Worm (Caenorhabditis elegans) whole organism, mixed stage, embryonic: ENCODE data around the gene sma-3.

Experiments used
- M03D4.4 ChIP-seq: sonication (generic microtip); optimal IDR thresholded peaks from 2 replicates; lab custom pipeline; 2017; ENCODE audit warnings: mild to moderate bottlenecking, missing genetic modification characterization, missing compliant biosample characterization
- bed-3 ChIP-seq: fragments of 200-800 bp; sonication (Bioruptor generic); optimal IDR thresholded peaks from 3 replicates; lab custom pipeline; 2018; ENCODE audit warnings: mild to moderate bottlenecking, missing genetic modification characterization, moderate library complexity, missing compliant biosample characterization
- ceh-39 ChIP-seq: fragments of 150-350 bp; optimal IDR thresholded peaks from 2 replicates; lab custom pipeline; 2014; ENCODE audit warnings: missing biosample characterization, missing genetic modification characterization
- ceh-43 ChIP-seq: fragments of 200-800 bp; sonication (Bioruptor generic); optimal IDR thresholded peaks from 2 replicates; lab custom pipeline; 2018; ENCODE audit warnings: mild to moderate bottlenecking, missing genetic modification characterization, moderate library complexity, missing compliant biosample characterization
- ceh-83 ChIP-seq: fragments of 200-800 bp; sonication (Bioruptor generic); optimal IDR thresholded peaks from 2 replicates; lab custom pipeline; 2018; ENCODE audit warnings: mild to moderate bottlenecking, missing genetic modification characterization, missing compliant biosample characterization
- ces-1 ChIP-seq: fragments of 150-350 bp; optimal IDR thresholded peaks from 2 replicates; lab custom pipeline; 2014; ENCODE audit warnings: missing biosample characterization, missing genetic modification reagents, missing genetic modification characterization
- cnd-1 ChIP-seq: fragments of 200-800 bp; sonication (Bioruptor generic); optimal IDR thresholded peaks from 2 replicates; lab custom pipeline; 2018; ENCODE audit warnings: mild to moderate bottlenecking, missing genetic modification characterization, missing compliant biosample characterization
- drap-1 ChIP-seq: fragments of 200-800 bp; sonication (Bioruptor generic); optimal IDR thresholded peaks from 3 replicates; lab custom pipeline; 2018; ENCODE audit warnings: mild to moderate bottlenecking, missing genetic modification characterization, missing compliant biosample characterization
- elt-1 ChIP-seq: sonication (generic microtip); optimal IDR thresholded peaks from 2 replicates; lab custom pipeline; 2017; ENCODE audit warnings: missing genetic modification characterization, mild to moderate bottlenecking, missing compliant biosample characterization, antibody characterized with exemption, moderate library complexity, borderline replicate concordance; ENCODE audit not compliant: insufficient read depth
- elt-3 ChIP-seq: fragments of 150-350 bp; optimal IDR thresholded peaks from 2 replicates; lab custom pipeline; 2014; ENCODE audit warnings: missing biosample characterization, missing genetic modification characterization
- flh-1 ChIP-seq: fragments of 200-800 bp; sonication (Bioruptor generic); optimal IDR thresholded peaks from 2 replicates; lab custom pipeline; 2018; ENCODE audit warnings: mild to moderate bottlenecking, missing genetic modification characterization, moderate library complexity, missing compliant biosample characterization
- ham-2 ChIP-seq: fragments of 200-800 bp; sonication (Bioruptor generic); optimal IDR thresholded peaks from 2 replicates; lab custom pipeline; 2018; ENCODE audit warnings: mild to moderate bottlenecking, missing genetic modification characterization, missing compliant biosample characterization
- hlh-1 ChIP-seq: fragments of 150-350 bp; optimal IDR thresholded peaks from 2 replicates; lab custom pipeline; 2014; ENCODE audit warnings: missing biosample characterization, missing genetic modification reagents, missing genetic modification characterization
- lin-13 ChIP-seq: fragments of 150-350 bp; optimal IDR thresholded peaks from 2 replicates; lab custom pipeline; 2014; ENCODE audit warnings: missing biosample characterization, missing genetic modification characterization
- lin-32 ChIP-seq: fragments of 200-800 bp; sonication (Bioruptor generic); optimal IDR thresholded peaks from 2 replicates; lab custom pipeline; 2018; ENCODE audit warnings: mild to moderate bottlenecking, missing genetic modification characterization, missing compliant biosample characterization
- lsy-2 ChIP-seq: fragments of 150-350 bp; optimal IDR thresholded peaks from 2 replicates; lab custom pipeline; 2014; ENCODE audit warnings: missing biosample characterization, missing genetic modification characterization
- nhr-2 ChIP-seq: fragments of 150-350 bp; optimal IDR thresholded peaks from 2 replicates; lab custom pipeline; 2014; ENCODE audit warnings: missing biosample characterization, missing genetic modification characterization
- nhr-237 ChIP-seq: fragments of 150-350 bp; optimal IDR thresholded peaks from 2 replicates; lab custom pipeline; 2014; ENCODE audit warnings: missing biosample characterization, missing genetic modification characterization
- nhr-28 ChIP-seq: fragments of 150-350 bp; optimal IDR thresholded peaks from 2 replicates; lab custom pipeline; 2014; ENCODE audit warnings: missing biosample characterization, missing genetic modification characterization
- nhr-76 ChIP-seq: sonication (generic microtip); optimal IDR thresholded peaks from 2 replicates; lab custom pipeline; 2017; ENCODE audit warnings: missing biosample characterization, missing genetic modification characterization
- pha-4 ChIP-seq: fragments of 150-350 bp; optimal IDR thresholded peaks from 2 replicates; lab custom pipeline; 2018; ENCODE audit warnings: missing biosample characterization, missing genetic modification reagents, missing genetic modification characterization
- sptf-1 ChIP-seq: sonication (generic microtip); optimal IDR thresholded peaks from 2 replicates; lab custom pipeline; 2017; ENCODE audit warnings: mild to moderate bottlenecking, missing genetic modification characterization, moderate library complexity, missing compliant biosample characterization
- unc-120 ChIP-seq: sonication (generic microtip); optimal IDR thresholded peaks from 2 replicates; lab custom pipeline; 2017; ENCODE audit warnings: missing genetic modification characterization, missing compliant biosample characterization; ENCODE audit not compliant: poor library complexity, severe bottlenecking
- unc-39 ChIP-seq: fragments of 150-350 bp; optimal IDR thresholded peaks from 2 replicates; lab custom pipeline; 2014; ENCODE audit warnings: missing biosample characterization, missing genetic modification characterization
- unc-62 ChIP-seq: fragments of 150-350 bp; optimal IDR thresholded peaks from 2 replicates; lab custom pipeline; 2014; ENCODE audit warnings: missing biosample characterization, missing genetic modification reagents, missing genetic modification characterization
- zip-8 ChIP-seq: fragments of 150-350 bp; optimal IDR thresholded peaks from 2 replicates; lab custom pipeline; 2014; ENCODE audit warnings: missing biosample characterization, missing genetic modification characterization
- ztf-11 ChIP-seq: fragments of 150-350 bp; optimal IDR thresholded peaks from 2 replicates; lab custom pipeline; 2014; ENCODE audit warnings: missing biosample characterization, missing genetic modification characterization

Gene sma-3

ce11 chrIII:6837320-6837719 is 26.4 kb downstream of the sma-3 start:
- TF ChIP-seq ztf-11 (tag; lab: Kevin White, UChicago) (no peak), unc-120 (tag; lab: Kevin White, UChicago) (no peak), ceh-39 (no peak), ces-1 (GFP tag; lab: Kevin White, UChicago) (peak; percentile 39), flh-1 (GFP tag; lab: Kevin White, UChicago) (no peak), zip-8 (tag; lab: Kevin White, UChicago) (peak; percentile 90)

ce11 chrIII:6831312-6831711 is 32.5 kb downstream of the sma-3 start:
- TF ChIP-seq M03D4.4 = no peak
- no peak for TF ChIP-seq ceh-83 (GFP tag; lab: Kevin White, UChicago)
- TF ChIP-seq elt-3 (tag; lab: Kevin White, UChicago) = no peak
- TF ChIP-seq sptf-1 = no peak
- TF ChIP-seq zip-8 (tag; lab: Kevin White, UChicago) = peak; percentile 92
- peak; percentile 4 for TF ChIP-seq pha-4 (tag; lab: Kevin White, UChicago)
- TF ChIP-seq nhr-28 (tag; lab: Kevin White, UChicago) = no peak
- TF ChIP-seq ceh-43 (GFP tag; lab: Kevin White, UChicago) = no peak
- no peak for TF ChIP-seq lsy-2
- TF ChIP-seq elt-1 (tag; lab: Kevin White, UChicago) = no peak
- TF ChIP-seq, all 35 proteins: peak for 2

ce11 chrIII:6826137-6826536 is 37.6 kb downstream of the sma-3 start:
- TF ChIP-seq zip-8 (tag; lab: Kevin White, UChicago) = peak; percentile 84
- TF ChIP-seq M03D4.4 = no peak
- TF ChIP-seq nhr-2 (tag; lab: Kevin White, UChicago) = peak; percentile 82
- TF ChIP-seq, all 35 proteins: peak for 2

ce11 chrIII:6822790-6823189 is 41.0 kb downstream of the sma-3 start:
- no peak for TF ChIP-seq lin-13 (tag; lab: Kevin White, UChicago)
- no peak for TF ChIP-seq flh-1 (GFP tag; lab: Kevin White, UChicago)
- peak; percentile 94 for TF ChIP-seq hlh-1
- no peak for TF ChIP-seq cnd-1 (tag; lab: Kevin White, UChicago)

- TF ChIP-seq unc-120 (tag; lab: Kevin White, UChicago) (peak; percentile 4), hlh-1 (peak; percentile 91), ceh-39 (no peak), unc-62 (GFP tag; lab: Kevin White, UChicago) (peak; percentile 75)
Observed at ce11 chrIII:6820343-6820985, 43.3 kb downstream of the sma-3 start, which contains the start of gene ten-1. Gene ten-1, plus strand, starts transcription at chrIII:6820935.

ce11 chrIII:6819322-6819901 is 44.4 kb downstream of the sma-3 start, which contains the start of gene F28F5.6:
Gene F28F5.6, minus strand, starts transcription at chrIII:6819372.
- no peak for TF ChIP-seq ham-2
- no peak for TF ChIP-seq ceh-43 (GFP tag; lab: Kevin White, UChicago)
- TF ChIP-seq nhr-76 = no peak
- TF ChIP-seq nhr-28 (tag; lab: Kevin White, UChicago) = no peak
- TF ChIP-seq drap-1 (GFP tag; lab: Kevin White, UChicago) = no peak
- no peak for TF ChIP-seq ces-1 (GFP tag; lab: Kevin White, UChicago)
- no peak for TF ChIP-seq unc-39 (tag; lab: Kevin White, UChicago)
- no peak for TF ChIP-seq elt-1 (tag; lab: Kevin White, UChicago)
- no peak for TF ChIP-seq nhr-237 (tag; lab: Kevin White, UChicago)
- TF ChIP-seq, all 35 proteins: peak for 0

ce11 chrIII:6818037-6818436 is 45.7 kb downstream of the sma-3 start:
- TF ChIP-seq nhr-2 (tag; lab: Kevin White, UChicago) (no peak), drap-1 (GFP tag; lab: Kevin White, UChicago) (no peak), hlh-1 (no peak), elt-1 (tag; lab: Kevin White, UChicago) (no peak), ces-1 (GFP tag; lab: Kevin White, UChicago) (no peak), lin-32 (no peak), flh-1 (GFP tag; lab: Kevin White, UChicago) (no peak), nhr-28 (tag; lab: Kevin White, UChicago) (no peak), ceh-43 (GFP tag; lab: Kevin White, UChicago) (no peak), lsy-2 (no peak), nhr-237 (tag; lab: Kevin White, UChicago) (no peak), ham-2 (no peak), bed-3 (GFP tag; lab: Kevin White, UChicago) (no peak)
- TF ChIP-seq, all 35 proteins: peak for 0
